Worm (Caenorhabditis elegans): ENCODE measurements around the gene srx-84.

srx-84 gene

ce11 chrV:11614805-11615497, 16.0 kb downstream of the srx-84 start (continued):
- TF ChIP-seq lin-39 (tag; optimal IDR thresholded peaks at IDR 0.05) (no peak), C04F5.9 (tag; optimal IDR thresholded peaks at IDR 0.05) (no peak), nhr-84 (tag; optimal IDR thresholded peaks at IDR 0.05) (no peak), elt-2 (tag; optimal IDR thresholded peaks at IDR 0.05) (peak; percentile 89), ztf-11 (tag; optimal IDR thresholded peaks at IDR 0.05) (no peak), jun-1 (tag; optimal IDR thresholded peaks at IDR 0.05) (no peak), efl-1 (optimal IDR thresholded peaks at IDR 0.05) (no peak), efl-1 (GFP tag; optimal IDR thresholded peaks at IDR 0.05 in 1 of 2) (peak in 1 of 2 experiments; percentile 20), lsy-2 (tag; optimal IDR thresholded peaks at IDR 0.05) (no peak), mep-1 (tag; optimal IDR thresholded peaks at IDR 0.05) (peak; percentile 40), ceh-8 (GFP tag; optimal IDR thresholded peaks at IDR 0.05) (no peak), ets-5 (GFP tag; IDR thresholded peaks at IDR 0.05) (no peak), fos-1 (tag; optimal IDR thresholded peaks at IDR 0.05) (no peak), tlp-1 (tag; optimal IDR thresholded peaks at IDR 0.05) (no peak), zag-1 (tag; optimal IDR thresholded peaks at IDR 0.05) (no peak), ztf-4 (tag; optimal IDR thresholded peaks at IDR 0.05) (no peak), C16A3.4 (tag; optimal IDR thresholded peaks at IDR 0.05) (no peak), ceh-90 (tag; optimal IDR thresholded peaks at IDR 0.05) (no peak), swsn-7 (tag; optimal IDR thresholded peaks at IDR 0.05) (no peak), elt-3 (tag; optimal IDR thresholded peaks at IDR 0.05) (peak in 3 of 6 experiments; percentile 69 to 96 (median 94)), lin-35 (GFP tag; optimal IDR thresholded peaks at IDR 0.05) (peak in 1 of 2 experiments; percentile 0), unc-130 (tag; optimal IDR thresholded peaks at IDR 0.05) (no peak), snu-23 (GFP tag; optimal IDR thresholded peaks at IDR 0.05) (peak; percentile 49), lir-3 (tag; optimal IDR thresholded peaks at IDR 0.05; ENCODE audit: poor library complexity) (no peak), hlh-4 (tag; optimal IDR thresholded peaks at IDR 0.05) (no peak), lin-15B (tag; optimal IDR thresholded peaks at IDR 0.05) (no peak), ceh-82 (tag; optimal IDR thresholded peaks at IDR 0.05) (no peak), unc-62 (GFP tag; optimal IDR thresholded peaks at IDR 0.05) (no peak), aly-2 (tag; optimal IDR thresholded peaks at IDR 0.05) (no peak), ama-1 (optimal IDR thresholded peaks at IDR 0.05) (no peak), F16B12.6 (tag; optimal IDR thresholded peaks at IDR 0.05) (no peak), fkh-4 (tag; optimal IDR thresholded peaks at IDR 0.05; ENCODE audit: borderline replicate concordance) (no peak), mef-2 (tag; optimal IDR thresholded peaks at IDR 0.05) (no peak)

- TF ChIP-seq irx-1 (tag; optimal IDR thresholded peaks at IDR 0.05) (no peak), dpl-1 (GFP tag; optimal IDR thresholded peaks at IDR 0.05) (peak in 1 of 3 experiments; percentile 26), sup-37 (GFP tag; optimal IDR thresholded peaks at IDR 0.05) (no peak), ceh-82 (tag; optimal IDR thresholded peaks at IDR 0.05) (no peak), lin-14 (GFP tag; optimal IDR thresholded peaks at IDR 0.05) (peak; percentile 59), unc-62 (GFP tag; optimal IDR thresholded peaks at IDR 0.05) (no peak), pqm-1 (tag; optimal IDR thresholded peaks at IDR 0.05) (no peak), elt-2 (tag; optimal IDR thresholded peaks at IDR 0.05) (no peak), nhr-47 (tag; optimal IDR thresholded peaks at IDR 0.05) (no peak), lir-3 (tag; optimal IDR thresholded peaks at IDR 0.05; ENCODE audit: poor library complexity) (no peak), lin-35 (GFP tag; optimal IDR thresholded peaks at IDR 0.05) (peak in 1 of 2 experiments; percentile 24), elt-3 (tag; optimal IDR thresholded peaks at IDR 0.05) (peak in 5 of 6 experiments; percentile 5 to 78 (median 36)), skn-1 (tag; optimal IDR thresholded peaks at IDR 0.05) (no peak), ceh-8 (GFP tag; optimal IDR thresholded peaks at IDR 0.05) (no peak), pag-3 (tag; optimal IDR thresholded peaks at IDR 0.05; ENCODE audit: borderline replicate concordance, insufficient read depth) (no peak), C16A3.4 (tag; optimal IDR thresholded peaks at IDR 0.05) (no peak), unc-30 (tag; optimal IDR thresholded peaks at IDR 0.05) (no peak), blmp-1 (tag; optimal IDR thresholded peaks at IDR 0.05) (peak; percentile 59), lin-13 (GFP tag; optimal IDR thresholded peaks at IDR 0.05) (no peak), nhr-71 (tag; optimal IDR thresholded peaks at IDR 0.05) (peak; percentile 72), mep-1 (tag; optimal IDR thresholded peaks at IDR 0.05) (no peak), tbx-2 (tag; optimal IDR thresholded peaks at IDR 0.05) (peak; percentile 12), nhr-76 (tag; optimal IDR thresholded peaks at IDR 0.05) (no peak), unc-86 (tag; optimal IDR thresholded peaks at IDR 0.05) (no peak), nhr-77 (tag; optimal IDR thresholded peaks at IDR 0.05) (no peak), snpc-4 (tag; optimal IDR thresholded peaks at IDR 0.05) (no peak), ztf-11 (tag; optimal IDR thresholded peaks at IDR 0.05) (no peak), sptf-1 (tag; optimal IDR thresholded peaks at IDR 0.05) (no peak)
Measured at ce11 chrV:11615948-11616681, 17.2 kb downstream of the srx-84 start, which contains the start of gene nlp-24. TSS of gene nlp-24 (plus strand) at chrV:11616376.

Data from whole organism, L1 larva.